Fruit fly (Drosophila melanogaster) whole organism, embryonic: ENCODE data around the gene CG9184.
A peak's percentile ranks its signal among the peaks of the same experiment; 100 is the strongest.

ENCODE experiments used
- CG10366 ChIP-seq: fragments of 200-800 bp; sonication (Bioruptor generic); IDR thresholded peaks from 2 replicates; pipeline ENCODE4 v1.3.6; 2022; ENCODE audit warnings: missing biosample characterization, missing genetic modification characterization
- CG11695 ChIP-seq: fragments of 200-800 bp; sonication (Bioruptor generic); IDR thresholded peaks from 3 replicates; pipeline ENCODE4 v1.3.6; 2022; ENCODE audit warnings: missing biosample characterization, missing genetic modification characterization
- CG15696 ChIP-seq: fragments of 200-800 bp; sonication (Bioruptor generic); optimal IDR thresholded peaks from 2 replicates; lab custom pipeline; 2019; ENCODE audit warnings: missing biosample characterization, mild to moderate bottlenecking, missing genetic modification characterization, moderate library complexity
- CG16813 ChIP-seq: fragments of 200-800 bp; sonication (Bioruptor generic); IDR thresholded peaks from 3 replicates; pipeline ENCODE4 v1.3.6; 2022; ENCODE audit warnings: missing biosample characterization, missing genetic modification characterization; ENCODE audit not compliant: partially characterized antibody
- CG17328 ChIP-seq: fragments of 200-800 bp; sonication (Bioruptor generic); IDR thresholded peaks from 2 replicates; pipeline ENCODE4 v1.3.6; 2022; ENCODE audit warnings: missing biosample characterization, missing genetic modification characterization
- CG17829 ChIP-seq: fragments of 200-800 bp; optimal IDR thresholded peaks from 2 replicates; lab custom pipeline; 2019; ENCODE audit warnings: missing biosample characterization, mild to moderate bottlenecking, missing genetic modification characterization, moderate library complexity
- CG18599 ChIP-seq: fragments of 200-800 bp; sonication (Bioruptor generic); optimal IDR thresholded peaks from 3 replicates; lab custom pipeline; 2017; ENCODE audit warnings: missing biosample characterization, missing genetic modification characterization, mild to moderate bottlenecking, moderate library complexity, missing genetic modification reagents
- CG30020 ChIP-seq: fragments of 200-800 bp; optimal IDR thresholded peaks from 2 replicates; lab custom pipeline; 2019; ENCODE audit warnings: missing biosample characterization, mild to moderate bottlenecking, missing genetic modification characterization, moderate library complexity
- CG43689 ChIP-seq: fragments of 200-800 bp; sonication (Bioruptor generic); IDR thresholded peaks from 2 replicates; pipeline ENCODE4 v1.3.6; 2022; ENCODE audit warnings: missing biosample characterization, missing genetic modification characterization
- CG4730 ChIP-seq: fragments of 200-800 bp; sonication (Bioruptor generic); IDR thresholded peaks from 2 replicates; pipeline ENCODE4 v1.3.6; 2022; ENCODE audit warnings: missing biosample characterization, missing genetic modification characterization
- CG7987 ChIP-seq: fragments of 200-800 bp; sonication (Bioruptor generic); optimal IDR thresholded peaks from 2 replicates; lab custom pipeline; 2018; ENCODE audit warnings: missing biosample characterization, mild to moderate bottlenecking, missing genetic modification characterization, moderate library complexity
- CG9797 ChIP-seq: fragments of 200-800 bp; sonication (Bioruptor generic); optimal IDR thresholded peaks from 3 replicates; lab custom pipeline; 2018; ENCODE audit warnings: missing biosample characterization, mild to moderate bottlenecking, missing genetic modification characterization
- CG9876 ChIP-seq: fragments of 200-800 bp; sonication (Bioruptor generic); optimal IDR thresholded peaks from 2 replicates; lab custom pipeline; 2016; ENCODE audit warnings: missing biosample characterization, missing genetic modification characterization
- D19A ChIP-seq: fragments of 200-800 bp; optimal IDR thresholded peaks from 3 replicates; lab custom pipeline; 2019; ENCODE audit warnings: missing biosample characterization, mild to moderate bottlenecking, missing genetic modification characterization, moderate library complexity
- Dfd ChIP-seq, 2 experiments: fragments of >200 bp; optimal IDR thresholded peaks; 2 replicates each; lab custom pipeline; 2017; ENCODE audit warnings: missing biosample characterization in 2 of 2, missing genetic modification characterization in 2 of 2
- Dll ChIP-seq: fragments of 200-800 bp; sonication (Bioruptor generic); IDR thresholded peaks from 4 replicates; pipeline ENCODE4 v1.3.6; 2022; ENCODE audit warnings: missing biosample characterization, missing genetic modification characterization; ENCODE audit not compliant: partially characterized antibody
- H2.0 ChIP-seq: fragments of 200-800 bp; sonication (Bioruptor generic); IDR thresholded peaks from 2 replicates; pipeline ENCODE4 v1.3.6; 2022; ENCODE audit warnings: missing biosample characterization, missing genetic modification characterization
- HLH54F ChIP-seq: fragments of 200-800 bp; sonication (Bioruptor generic); optimal IDR thresholded peaks from 3 replicates; lab custom pipeline; 2016; ENCODE audit warnings: missing biosample characterization, missing genetic modification characterization
- Hsf ChIP-seq: fragments of 200-800 bp; sonication (Bioruptor generic); optimal IDR thresholded peaks from 3 replicates; lab custom pipeline; 2016; ENCODE audit warnings: missing biosample characterization, missing genetic modification characterization
- Lhr ChIP-seq: fragments of 200-800 bp; sonication (Bioruptor generic); optimal IDR thresholded peaks from 3 replicates; lab custom pipeline; 2017; ENCODE audit warnings: mild to moderate bottlenecking, missing biosample characterization, missing genetic modification reagents, missing genetic modification characterization
- Lim3 ChIP-seq: fragments of 200-800 bp; sonication (Bioruptor generic); IDR thresholded peaks from 2 replicates; pipeline ENCODE4 v1.3.6; 2022; ENCODE audit warnings: missing biosample characterization, missing genetic modification characterization
- MTF-1 ChIP-seq: fragments of 200-800 bp; sonication (Bioruptor generic); optimal IDR thresholded peaks from 2 replicates; lab custom pipeline; 2018; ENCODE audit warnings: missing biosample characterization, mild to moderate bottlenecking, missing genetic modification characterization, borderline replicate concordance
- NC2α ChIP-seq: fragments of 200-800 bp; sonication (Bioruptor generic); optimal IDR thresholded peaks from 2 replicates; lab custom pipeline; 2016; ENCODE audit warnings: missing biosample characterization, missing genetic modification characterization
- Nf-YB ChIP-seq: fragments of 200-800 bp; sonication (Bioruptor generic); optimal IDR thresholded peaks from 3 replicates; lab custom pipeline; 2019; ENCODE audit warnings: missing biosample characterization, mild to moderate bottlenecking, missing genetic modification characterization, moderate library complexity
- Scr ChIP-seq: fragments of 200-800 bp; sonication (Bioruptor generic); IDR thresholded peaks from 2 replicates; pipeline ENCODE4 v1.3.6; 2022; ENCODE audit warnings: missing biosample characterization, missing genetic modification characterization; ENCODE audit not compliant: partially characterized antibody
- Ssrp ChIP-seq: fragments of 200-800 bp; sonication (Bioruptor generic); optimal IDR thresholded peaks from 2 replicates; lab custom pipeline; 2018; ENCODE audit warnings: missing biosample characterization, mild to moderate bottlenecking, missing genetic modification characterization, moderate library complexity
- Tbp ChIP-seq: fragments of >200 bp; optimal IDR thresholded peaks from 2 replicates; lab custom pipeline; 2018; ENCODE audit warnings: missing biosample characterization, missing genetic modification characterization
- Vsx1 ChIP-seq: fragments of 200-800 bp; sonication (Bioruptor generic); optimal IDR thresholded peaks from 2 replicates; lab custom pipeline; 2017; ENCODE audit warnings: missing biosample characterization, mild to moderate bottlenecking, missing genetic modification characterization, missing genetic modification reagents
- ab ChIP-seq: fragments of 200-800 bp; sonication (Bioruptor generic); optimal IDR thresholded peaks from 2 replicates; lab custom pipeline; 2016; ENCODE audit warnings: missing biosample characterization, missing genetic modification characterization
- ase ChIP-seq: fragments of 200-800 bp; sonication (Bioruptor generic); IDR thresholded peaks from 3 replicates; pipeline ENCODE4 v1.3.6; 2022; ENCODE audit warnings: missing biosample characterization, missing genetic modification characterization
- br ChIP-seq: fragments of >200 bp; optimal IDR thresholded peaks from 2 replicates; lab custom pipeline; 2017
- chif ChIP-seq, 2 experiments: fragments of 200-800 bp; sonication (Bioruptor generic); optimal IDR thresholded peaks; 3 replicates each; lab custom pipeline; 2016; ENCODE audit warnings: missing biosample characterization in 2 of 2, missing genetic modification characterization in 2 of 2
- chm ChIP-seq: fragments of 200-800 bp; sonication (Bioruptor generic); IDR thresholded peaks from 2 replicates; pipeline ENCODE4 v1.3.6; 2022; ENCODE audit warnings: missing biosample characterization, missing genetic modification characterization
- chn ChIP-seq: fragments of 200-800 bp; sonication (Bioruptor generic); optimal IDR thresholded peaks from 2 replicates; lab custom pipeline; 2016; ENCODE audit warnings: missing biosample characterization, missing genetic modification characterization
- corto ChIP-seq: fragments of 200-800 bp; sonication (Bioruptor generic); optimal IDR thresholded peaks from 2 replicates; lab custom pipeline; 2016; ENCODE audit warnings: missing biosample characterization, mild to moderate bottlenecking, missing genetic modification characterization, moderate library complexity
- disco-r ChIP-seq: fragments of 200-800 bp; sonication (Bioruptor generic); optimal IDR thresholded peaks from 2 replicates; lab custom pipeline; 2016; ENCODE audit warnings: missing biosample characterization, missing genetic modification characterization
- fu2 ChIP-seq: fragments of 200-800 bp; sonication (Bioruptor generic); optimal IDR thresholded peaks from 2 replicates; lab custom pipeline; 2016; ENCODE audit warnings: missing biosample characterization, missing genetic modification characterization
- grau ChIP-seq: fragments of 200-800 bp; optimal IDR thresholded peaks from 3 replicates; lab custom pipeline; 2019; ENCODE audit warnings: missing biosample characterization, mild to moderate bottlenecking, missing genetic modification characterization, moderate library complexity
- gsb ChIP-seq: fragments of 200-800 bp; sonication (Bioruptor generic); IDR thresholded peaks from 2 replicates; pipeline ENCODE4 v1.3.6; 2022; ENCODE audit warnings: missing biosample characterization, missing genetic modification characterization
- hbn ChIP-seq: fragments of 200-800 bp; sonication (Bioruptor generic); IDR thresholded peaks from 2 replicates; pipeline ENCODE4 v1.3.6; 2022; ENCODE audit warnings: missing biosample characterization, missing genetic modification characterization; ENCODE audit not compliant: partially characterized antibody
- hth ChIP-seq: fragments of >200 bp; optimal IDR thresholded peaks from 2 replicates; lab custom pipeline; 2017; ENCODE audit warnings: inconsistent platforms
- lab ChIP-seq: fragments of 200-800 bp; sonication (Bioruptor generic); optimal IDR thresholded peaks from 3 replicates; lab custom pipeline; 2017; ENCODE audit warnings: missing biosample characterization, missing genetic modification characterization, mild to moderate bottlenecking, moderate library complexity, missing genetic modification reagents
- nom ChIP-seq: fragments of 200-800 bp; sonication (Bioruptor generic); optimal IDR thresholded peaks from 2 replicates; lab custom pipeline; 2017; ENCODE audit warnings: missing biosample characterization, missing genetic modification characterization, mild to moderate bottlenecking, moderate library complexity, missing genetic modification reagents
- p53 ChIP-seq: fragments of 200-800 bp; sonication (Bioruptor generic); optimal IDR thresholded peaks from 2 replicates; lab custom pipeline; 2016; ENCODE audit warnings: missing biosample characterization, missing genetic modification characterization
- peb ChIP-seq: fragments of 200-800 bp; sonication (Bioruptor generic); IDR thresholded peaks from 2 replicates; pipeline ENCODE4 v1.3.6; 2022; ENCODE audit warnings: missing biosample characterization, missing genetic modification characterization
- schlank ChIP-seq: fragments of 200-800 bp; sonication (Bioruptor generic); optimal IDR thresholded peaks from 2 replicates; lab custom pipeline; 2018; ENCODE audit warnings: missing biosample characterization, mild to moderate bottlenecking, missing genetic modification characterization
- shn ChIP-seq: fragments of 200-800 bp; sonication (Bioruptor generic); optimal IDR thresholded peaks from 3 replicates; lab custom pipeline; 2016; ENCODE audit warnings: missing biosample characterization, missing genetic modification characterization
- sqz ChIP-seq: fragments of 200-800 bp; sonication (Bioruptor generic); optimal IDR thresholded peaks from 3 replicates; lab custom pipeline; 2018; ENCODE audit warnings: missing biosample characterization, mild to moderate bottlenecking, missing genetic modification characterization
- sr ChIP-seq: fragments of 200-800 bp; sonication (Bioruptor generic); IDR thresholded peaks from 3 replicates; pipeline ENCODE4 v1.3.6; 2022; ENCODE audit warnings: missing biosample characterization, missing genetic modification characterization
- tx ChIP-seq: fragments of 200-800 bp; sonication (Bioruptor generic); optimal IDR thresholded peaks from 2 replicates; lab custom pipeline; 2016; ENCODE audit warnings: missing biosample characterization, missing genetic modification characterization
- usp ChIP-seq: fragments of >200 bp; optimal IDR thresholded peaks from 2 replicates; lab custom pipeline; 2017; ENCODE audit warnings: missing biosample characterization, missing genetic modification characterization
- yki ChIP-seq: fragments of >200 bp; optimal IDR thresholded peaks from 3 replicates; lab custom pipeline; 2018

CG9184 gene

DNA sequence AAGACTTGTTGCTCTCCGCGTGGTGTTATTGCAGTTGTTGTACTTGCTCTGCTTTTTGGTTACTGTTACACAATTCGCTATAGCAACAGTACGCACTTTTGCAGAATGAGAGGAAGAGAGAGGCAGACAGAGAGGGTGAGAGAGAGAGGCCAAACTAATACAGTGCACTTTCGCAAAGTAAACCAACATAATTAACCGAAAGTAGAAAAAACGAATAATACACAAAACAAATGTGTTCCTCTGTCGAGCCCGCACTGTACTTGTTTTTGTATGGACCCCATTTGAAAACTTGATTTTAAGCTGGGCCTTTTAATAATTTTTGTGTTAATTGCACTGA is 12.8 kb upstream of the CG9184 start (continued):
- TF ChIP-seq peb (GFP tag; lab: Robert Waterston, UW): no peak
- no peak for TF ChIP-seq tx
- no peak for TF ChIP-seq usp (GFP tag; lab: Kevin White, UChicago)
- peak; percentile 32 for TF ChIP-seq shn (GFP tag; lab: Kevin White, UChicago)
- 0 out of 3 replicates have a peak, but pooled peaks have one; percentile 33 for TF ChIP-seq CG11695 (GFP tag; lab: Robert Waterston, UW)
- TF ChIP-seq Lim3 (GFP tag; lab: Robert Waterston, UW): 0 out of 2 replicates have a peak, but pooled peaks have one; percentile 17
- no peak for TF ChIP-seq p53 (GFP tag; lab: Kevin White, UChicago)
- TF ChIP-seq hbn (GFP tag; lab: Robert Waterston, UW): no peak
- TF ChIP-seq CG9876: no peak
- no peak for TF ChIP-seq ab (GFP tag; lab: Kevin White, UChicago)
- TF ChIP-seq CG17328 (GFP tag; lab: Robert Waterston, UW): 0 out of 2 replicates have a peak, but pooled peaks have one; percentile 53
- no peak for TF ChIP-seq Lhr (GFP tag; lab: Kevin White, UChicago)
- TF ChIP-seq Vsx1 (GFP tag; lab: Kevin White, UChicago): no peak
- TF ChIP-seq chif (GFP tag; optimal IDR thresholded peaks at IDR 0.05; lab: Kevin White, UChicago): no peak
- TF ChIP-seq Tbp (GFP tag; lab: Kevin White, UChicago): no peak
- no peak for TF ChIP-seq disco-r (GFP tag; lab: Kevin White, UChicago)
- TF ChIP-seq CG16813 (GFP tag; lab: Robert Waterston, UW): no peak
- TF ChIP-seq Nf-YB (GFP tag; lab: Kevin White, UChicago): no peak
- no peak for TF ChIP-seq sr (GFP tag; lab: Robert Waterston, UW)
- TF ChIP-seq fu2 (GFP tag; lab: Kevin White, UChicago): peak; percentile 5
- no peak for TF ChIP-seq HLH54F
- no peak for TF ChIP-seq CG43689
- TF ChIP-seq CG15696 (tag; lab: Kevin White, UChicago): no peak
- no peak for TF ChIP-seq NC2α
- TF ChIP-seq hth (lab: Kevin White, UChicago): no peak
- peak; percentile 2 for TF ChIP-seq CG17829
- peak; percentile 95 for TF ChIP-seq grau (tag; lab: Kevin White, UChicago)
- TF ChIP-seq CG9797 (GFP tag; lab: Kevin White, UChicago): no peak
- no peak for TF ChIP-seq CG7987 (GFP tag; lab: Kevin White, UChicago)
- no peak for TF ChIP-seq br (lab: Kevin White, UChicago)
- TF ChIP-seq schlank (tag; lab: Kevin White, UChicago): no peak
- peak; percentile 81 for TF ChIP-seq lab (GFP tag; lab: Kevin White, UChicago)
- no peak for TF ChIP-seq D19A
- no peak for TF ChIP-seq Scr (GFP tag; lab: Robert Waterston, UW)
- no peak for TF ChIP-seq Ssrp (tag; lab: Kevin White, UChicago)
- TF ChIP-seq CG4730: peak; percentile 30; the same call in 1 of the 2 replicates
- TF ChIP-seq CG30020: no peak
- TF ChIP-seq Dll (GFP tag; lab: Robert Waterston, UW): no peak
- TF ChIP-seq CG18599 (GFP tag; lab: Kevin White, UChicago): peak; percentile 68
- TF ChIP-seq MTF-1: no peak
- TF ChIP-seq gsb (GFP tag; lab: Robert Waterston, UW): 0 out of 2 replicates have a peak, but pooled peaks have one; percentile 32
- no peak for TF ChIP-seq chn
- TF ChIP-seq ase: peak; percentile 27; the same call in 1 of the 3 replicates
- TF ChIP-seq Hsf (GFP tag; lab: Kevin White, UChicago): peak; percentile 37
- no peak for TF ChIP-seq Dfd (GFP tag; optimal IDR thresholded peaks at IDR 0.05; lab: Kevin White, UChicago)
- peak; percentile 55 for TF ChIP-seq H2.0 (GFP tag; lab: Robert Waterston, UW)
- TF ChIP-seq nom (GFP tag; lab: Kevin White, UChicago): no peak
- peak; percentile 74 for TF ChIP-seq CG10366
- TF ChIP-seq chm (GFP tag; lab: Robert Waterston, UW): no peak; the same call in 1 of the 2 replicates
- no peak for TF ChIP-seq yki (lab: Kevin White, UChicago)
- TF ChIP-seq corto (GFP tag; lab: Kevin White, UChicago): no peak
- no peak for TF ChIP-seq sqz (GFP tag; lab: Kevin White, UChicago)
